Worm (Caenorhabditis elegans) whole organism, L4 larva: ENCODE measurements around the gene C06H2.2.

ENCODE experiments used
- F10B5.3 ChIP-seq: sonication (generic microtip); optimal IDR thresholded peaks from 2 replicates; lab custom pipeline; 2016; ENCODE audit warnings: mild to moderate bottlenecking, missing genetic modification characterization, missing compliant biosample characterization
- F49E8.2 ChIP-seq: sonication (generic microtip); optimal IDR thresholded peaks from 2 replicates; lab custom pipeline; 2016; ENCODE audit warnings: missing compliant biosample characterization, mild to moderate bottlenecking, missing genetic modification characterization, borderline replicate concordance
- Y5F2A.4 ChIP-seq: fragments of 200-800 bp; sonication (Bioruptor generic); optimal IDR thresholded peaks from 2 replicates; lab custom pipeline; 2018; ENCODE audit warnings: mild to moderate bottlenecking, missing genetic modification characterization, missing compliant biosample characterization
- attf-4 ChIP-seq: sonication (generic microtip); optimal IDR thresholded peaks from 3 replicates; lab custom pipeline; 2017; ENCODE audit warnings: missing biosample characterization, missing genetic modification characterization
- ceh-62 ChIP-seq: sonication (generic microtip); optimal IDR thresholded peaks from 2 replicates; lab custom pipeline; 2017; ENCODE audit warnings: missing biosample characterization, missing genetic modification characterization
- cey-2 ChIP-seq: sonication (generic microtip); optimal IDR thresholded peaks from 3 replicates; lab custom pipeline; 2017; ENCODE audit warnings: missing genetic modification characterization, mild to moderate bottlenecking, missing compliant biosample characterization, antibody characterized with exemption, borderline replicate concordance; ENCODE audit not compliant: insufficient read depth
- daf-16 ChIP-seq, 3 experiments: sonication (generic microtip); optimal IDR thresholded peaks; 2 replicates each; lab custom pipeline; 2016 to 2017; ENCODE audit warnings: missing genetic modification characterization in 3 of 3, missing genetic modification reagents in 3 of 3, mild to moderate bottlenecking in 2 of 3, missing compliant biosample characterization in 2 of 3, missing biosample characterization in 1 of 3, moderate library complexity in 1 of 3
- daf-19 ChIP-seq: fragments of 200-800 bp; sonication (Bioruptor generic); conservative IDR thresholded peaks from 2 replicates; pipeline ENCODE4 v1.3.6; 2022; ENCODE audit warnings: missing genetic modification characterization, missing compliant biosample characterization
- daf-8 ChIP-seq: fragments of 200-800 bp; sonication (Bioruptor generic); IDR thresholded peaks from 2 replicates; pipeline ENCODE4 v1.3.6; 2022; ENCODE audit warnings: missing genetic modification characterization, missing compliant biosample characterization
- dmd-8 ChIP-seq: fragments of 200-800 bp; sonication (Bioruptor generic); IDR thresholded peaks from 2 replicates; pipeline ENCODE4 v1.3.6; 2022; ENCODE audit warnings: missing genetic modification characterization, missing compliant biosample characterization
- dve-1 ChIP-seq: sonication (generic microtip); optimal IDR thresholded peaks from 2 replicates; lab custom pipeline; 2017; ENCODE audit warnings: antibody characterized with exemption, mild to moderate bottlenecking, missing genetic modification characterization, missing compliant biosample characterization; ENCODE audit not compliant: insufficient read depth
- egl-43 ChIP-seq: fragments of 200-800 bp; sonication (Bioruptor generic); IDR thresholded peaks from 2 replicates; pipeline ENCODE4 v1.3.6; 2022; ENCODE audit warnings: missing genetic modification reagents, missing genetic modification characterization, missing compliant biosample characterization
- hif-1 ChIP-seq, 2 experiments: sonication (generic microtip); optimal IDR thresholded peaks; 2 replicates each; lab custom pipeline; 2016 to 2017; ENCODE audit warnings: missing compliant biosample characterization in 2 of 2, missing genetic modification characterization in 2 of 2, missing genetic modification reagents in 2 of 2, missing genotype in 2 of 2, mild to moderate bottlenecking in 1 of 2
- hmg-1.1 ChIP-seq: fragments of 200-800 bp; sonication (Bioruptor generic); IDR thresholded peaks from 2 replicates; pipeline ENCODE4 v1.3.6; 2022; ENCODE audit warnings: missing genetic modification reagents, missing genetic modification characterization, missing compliant biosample characterization
- jun-1 ChIP-seq: fragments of 150-350 bp; optimal IDR thresholded peaks from 2 replicates; lab custom pipeline; 2014; ENCODE audit warnings: missing biosample characterization, missing genetic modification reagents, missing genetic modification characterization
- lin-15B ChIP-seq: fragments of 150-350 bp; sonication (generic microtip); optimal IDR thresholded peaks from 3 replicates; lab custom pipeline; 2014; ENCODE audit warnings: missing biosample characterization, missing genetic modification characterization
- lin-38 ChIP-seq: fragments of 200-800 bp; sonication (Bioruptor generic); IDR thresholded peaks from 2 replicates; pipeline ENCODE4 v1.3.6; 2022; ENCODE audit warnings: missing genetic modification reagents, missing genetic modification characterization, missing compliant biosample characterization
- madf-5 ChIP-seq, 2 experiments: fragments of 200-800 bp; sonication (Bioruptor generic); IDR thresholded peaks; 2 replicates each; pipeline ENCODE4 v1.3.6; 2022; ENCODE audit warnings: missing compliant biosample characterization in 2 of 2, missing genetic modification characterization in 2 of 2
- mdl-1 ChIP-seq, 2 experiments: fragments of 150-350 bp in 1 of 2; sonication (generic microtip) in 1 of 2; optimal IDR thresholded peaks; 2 replicates each; lab custom pipeline; 2014 to 2017; ENCODE audit warnings: missing biosample characterization in 2 of 2, missing genetic modification characterization in 2 of 2
- mdt-29 ChIP-seq: fragments of 200-800 bp; sonication (Bioruptor generic); IDR thresholded peaks from 2 replicates; pipeline ENCODE4 v1.3.6; 2022; ENCODE audit warnings: missing genetic modification reagents, missing genetic modification characterization, missing compliant biosample characterization
- mes-2 ChIP-seq: sonication (generic microtip); optimal IDR thresholded peaks from 2 replicates; lab custom pipeline; 2016; ENCODE audit warnings: missing genotype, mild to moderate bottlenecking, missing genetic modification characterization, missing compliant biosample characterization; ENCODE audit not compliant: poor library complexity, severe bottlenecking
- nhr-11 ChIP-seq: fragments of 150-350 bp; optimal IDR thresholded peaks from 2 replicates; lab custom pipeline; 2014; ENCODE audit warnings: missing biosample characterization, missing genetic modification characterization
- nhr-25 ChIP-seq: sonication (generic microtip); optimal IDR thresholded peaks from 2 replicates; lab custom pipeline; 2017; ENCODE audit warnings: missing genetic modification characterization, mild to moderate bottlenecking, missing compliant biosample characterization, antibody characterized with exemption, moderate library complexity, borderline replicate concordance; ENCODE audit not compliant: insufficient read depth
- nhr-41 ChIP-seq: fragments of 200-800 bp; sonication (Bioruptor generic); IDR thresholded peaks from 2 replicates; pipeline ENCODE4 v1.3.6; 2022; ENCODE audit warnings: missing genetic modification reagents, missing genetic modification characterization, missing compliant biosample characterization
- nhr-42 ChIP-seq: fragments of 200-800 bp; sonication (Bioruptor generic); IDR thresholded peaks from 2 replicates; pipeline ENCODE4 v1.3.6; 2022; ENCODE audit warnings: missing genetic modification characterization, missing compliant biosample characterization
- nhr-48 ChIP-seq: sonication (generic microtip); optimal IDR thresholded peaks from 2 replicates; lab custom pipeline; 2016; ENCODE audit warnings: mild to moderate bottlenecking, missing genetic modification characterization, missing compliant biosample characterization
- nhr-76 ChIP-seq: fragments of 150-350 bp; optimal IDR thresholded peaks from 2 replicates; lab custom pipeline; 2014; ENCODE audit warnings: missing biosample characterization, missing genetic modification characterization
- rbr-2 ChIP-seq: sonication (generic microtip); optimal IDR thresholded peaks from 2 replicates; lab custom pipeline; 2016; ENCODE audit warnings: missing genotype, missing genetic modification characterization, missing compliant biosample characterization
- sdz-12 ChIP-seq: fragments of 200-800 bp; sonication (Bioruptor generic); optimal IDR thresholded peaks from 2 replicates; lab custom pipeline; 2018; ENCODE audit warnings: mild to moderate bottlenecking, missing genetic modification characterization, missing compliant biosample characterization
- set-16 ChIP-seq: fragments of 200-800 bp; sonication (Bioruptor generic); IDR thresholded peaks from 2 replicates; pipeline ENCODE4 v1.3.6; 2022; ENCODE audit warnings: missing genetic modification reagents, missing genetic modification characterization, missing compliant biosample characterization
- skn-1 ChIP-seq: fragments of 150-350 bp; optimal IDR thresholded peaks from 2 replicates; lab custom pipeline; 2014; ENCODE audit warnings: missing biosample characterization, missing genetic modification characterization
- snpc-1.2 ChIP-seq: fragments of 200-800 bp; sonication (Bioruptor generic); IDR thresholded peaks from 2 replicates; pipeline ENCODE4 v1.3.6; 2022; ENCODE audit warnings: missing genetic modification reagents, missing genetic modification characterization, missing compliant biosample characterization
- spr-1 ChIP-seq: sonication (generic microtip); optimal IDR thresholded peaks from 2 replicates; lab custom pipeline; 2016; ENCODE audit warnings: mild to moderate bottlenecking, missing genetic modification characterization, missing compliant biosample characterization
- tag-97 ChIP-seq: fragments of 200-800 bp; sonication (Bioruptor generic); IDR thresholded peaks from 2 replicates; pipeline ENCODE4 v1.3.6; 2022; ENCODE audit warnings: missing genetic modification characterization, missing compliant biosample characterization
- unc-62 ChIP-seq, 3 experiments: fragments of 150-350 bp in 1 of 3; sonication (generic microtip); optimal IDR thresholded peaks in 2 of 3; peaks in 1 of 3; 1 replicate in 1 of 3; 2 replicates in 2 of 3; lab custom pipeline; 2014 to 2017; ENCODE audit warnings: missing biosample characterization in 3 of 3, missing genetic modification characterization in 3 of 3, missing genetic modification reagents in 3 of 3, missing genotype in 1 of 3
- vab-7 ChIP-seq: fragments of 200-800 bp; sonication (Bioruptor generic); IDR thresholded peaks from 2 replicates; pipeline ENCODE4 v1.3.6; 2022; ENCODE audit warnings: missing genetic modification reagents, missing genetic modification characterization, missing compliant biosample characterization
- zfp-2 ChIP-seq: sonication (generic microtip); optimal IDR thresholded peaks from 2 replicates; lab custom pipeline; 2016; ENCODE audit warnings: mild to moderate bottlenecking, missing genetic modification characterization, missing compliant biosample characterization
- zfp-3 ChIP-seq: fragments of 200-800 bp; sonication (Bioruptor generic); conservative IDR thresholded peaks from 2 replicates; pipeline ENCODE4 v1.3.6; 2022; ENCODE audit warnings: missing genetic modification reagents, missing genetic modification characterization, missing compliant biosample characterization
- zip-11 ChIP-seq: fragments of 200-800 bp; sonication (Bioruptor generic); IDR thresholded peaks from 2 replicates; pipeline ENCODE4 v1.3.6; 2022; ENCODE audit warnings: missing genetic modification characterization, missing compliant biosample characterization

The C06H2.2 gene

DNA sequence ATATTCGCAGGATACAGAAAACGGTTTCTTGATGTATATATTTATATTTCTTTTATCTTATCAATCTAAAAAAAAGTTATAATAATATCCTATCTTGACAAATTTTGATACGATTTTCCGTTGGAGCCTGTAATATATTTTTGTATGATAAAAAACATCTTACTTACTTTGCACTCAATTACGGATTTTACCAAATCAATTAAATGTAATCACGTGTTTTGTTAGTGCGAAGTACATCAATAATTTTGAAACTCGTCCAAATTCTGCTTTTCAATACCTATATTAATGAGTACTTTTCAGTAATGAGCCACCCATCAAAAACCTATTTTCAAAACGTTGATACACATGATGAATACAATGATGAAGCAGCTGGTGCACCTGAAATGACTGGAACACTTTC lies 24.4 kb downstream of the C06H2.2 start, which contains the start of gene T19C4.1:
Gene T19C4.1 (plus strand): TSS at position 301 of the 400 bp plus-strand sequence.
- TF ChIP-seq unc-62 (GFP tag; optimal IDR thresholded peaks at IDR 0.05 in 1 of 2; lab: Kevin White, UChicago), result no peak
- TF ChIP-seq unc-62 (tag; optimal IDR thresholded peaks at IDR 0.05; lab: Kevin White, UChicago), result no peak
- no peak for TF ChIP-seq cey-2 (tag; lab: Kevin White, UChicago)
- TF ChIP-seq daf-8 (GFP tag; lab: Robert Waterston, UW), result no peak

- TF ChIP-seq dmd-8 (GFP tag; lab: Robert Waterston, UW) (no peak), nhr-11 (no peak), tag-97 (GFP tag; lab: Robert Waterston, UW) (no peak), nhr-41 (GFP tag; lab: Robert Waterston, UW) (no peak), attf-4 (no peak), zfp-2 (tag; lab: Kevin White, UChicago) (no peak), egl-43 (GFP tag; lab: Robert Waterston, UW) (no peak), F10B5.3 (no peak), mdt-29 (GFP tag; lab: Robert Waterston, UW) (no peak), lin-38 (GFP tag; lab: Robert Waterston, UW) (no peak), daf-16 (GFP tag; optimal IDR thresholded peaks at IDR 0.05; lab: Kevin White, UChicago) (no peak), daf-16 (tag; optimal IDR thresholded peaks at IDR 0.05; lab: Kevin White, UChicago) (no peak), mes-2 (tag; lab: Kevin White, UChicago) (no peak), ceh-62 (no peak), hmg-1.1 (no peak), sdz-12 (GFP tag; lab: Kevin White, UChicago) (no peak), spr-1 (tag; lab: Kevin White, UChicago) (no peak), daf-8 (GFP tag; lab: Robert Waterston, UW) (no peak), rbr-2 (tag; lab: Kevin White, UChicago) (no peak), dve-1 (tag; lab: Kevin White, UChicago) (no peak)
Observed at ce11 chrV:11152333-11152732, 27.3 kb downstream of the C06H2.2 start, which contains the start of gene srg-39. TSS of gene srg-39 (minus strand) at chrV:11152433.

- TF ChIP-seq mdl-1 (tag; optimal IDR thresholded peaks at IDR 0.05; lab: Kevin White, UChicago) (no peak), vab-7 (no peak), nhr-41 (GFP tag; lab: Robert Waterston, UW) (no peak), daf-19 (no peak), Y5F2A.4 (GFP tag; lab: Kevin White, UChicago) (no peak)
- TF ChIP-seq, all 104 proteins: peak for 0
Observed at ce11 chrV:11155553-11155952, 30.5 kb downstream of the C06H2.2 start, which contains the start of gene srg-38. TSS of gene srg-38 (minus strand) at chrV:11155653.

DNA sequence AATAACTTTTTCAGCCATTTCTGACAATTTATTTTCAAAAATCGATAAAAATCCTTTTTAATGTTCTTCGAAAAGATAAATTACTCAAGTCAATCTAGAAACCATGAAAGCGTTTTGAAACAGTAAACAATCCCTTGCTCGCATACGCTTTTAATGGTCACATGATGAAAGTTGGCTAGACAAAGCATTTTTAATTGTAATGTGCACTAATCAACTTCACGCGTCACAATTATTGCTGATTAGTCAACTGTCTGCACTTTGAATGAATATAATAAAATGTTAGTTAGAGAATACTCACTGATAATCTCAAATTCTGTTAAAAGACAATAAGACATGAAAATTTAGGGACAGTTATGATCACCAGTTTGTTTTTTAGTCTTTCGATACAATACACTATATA lies 31.6 kb downstream of the C06H2.2 start:
- TF ChIP-seq skn-1 (tag; lab: Kevin White, UChicago), result no peak
- TF ChIP-seq set-16 (GFP tag; lab: Robert Waterston, UW), result no peak
- TF ChIP-seq madf-5 (GFP tag; IDR thresholded peaks at IDR 0.05; lab: Robert Waterston, UW), result no peak
- TF ChIP-seq lin-15B (tag; lab: Kevin White, UChicago), result no peak
- TF ChIP-seq jun-1 (tag; lab: Kevin White, UChicago), result no peak
- TF ChIP-seq nhr-48 (tag; lab: Kevin White, UChicago), result no peak
- no peak for TF ChIP-seq nhr-76 (tag; lab: Kevin White, UChicago)
- no peak for TF ChIP-seq F49E8.2 (tag; lab: Kevin White, UChicago)
- TF ChIP-seq hif-1 (tag; optimal IDR thresholded peaks at IDR 0.05; lab: Kevin White, UChicago), result no peak
- no peak for TF ChIP-seq zip-11 (GFP tag; lab: Robert Waterston, UW)
- TF ChIP-seq nhr-25 (tag; lab: Kevin White, UChicago), result no peak
- TF ChIP-seq snpc-1.2, result no peak
- no peak for TF ChIP-seq tag-97 (GFP tag; lab: Robert Waterston, UW)
- TF ChIP-seq zfp-3 (GFP tag; lab: Robert Waterston, UW), result no peak
- no peak for TF ChIP-seq nhr-42
